Worm (Caenorhabditis elegans) whole organism, late embryonic: ENCODE results near the gene mdt-29.

Experiments
- ahr-1 ChIP-seq: sonication (generic microtip); optimal IDR thresholded peaks from 2 replicates; lab custom pipeline; 2016; ENCODE audit warnings: missing genetic modification characterization, missing compliant biosample characterization
- ama-1 ChIP-seq: fragments of 150-350 bp; optimal IDR thresholded peaks from 2 replicates; lab custom pipeline; 2014
- ceh-14 ChIP-seq: sonication (generic microtip); optimal IDR thresholded peaks from 2 replicates; lab custom pipeline; 2016; ENCODE audit warnings: missing genotype, missing genetic modification characterization, missing compliant biosample characterization
- ceh-22 ChIP-seq: sonication (generic microtip); optimal IDR thresholded peaks from 2 replicates; lab custom pipeline; 2017; ENCODE audit warnings: missing biosample characterization, missing genetic modification characterization
- ceh-45 ChIP-seq: fragments of 200-800 bp; sonication (Bioruptor generic); IDR thresholded peaks from 2 replicates; pipeline ENCODE4 v1.3.6; 2022; ENCODE audit warnings: missing genetic modification reagents, missing genetic modification characterization, missing compliant biosample characterization
- ceh-48 ChIP-seq: sonication (generic microtip); optimal IDR thresholded peaks from 2 replicates; lab custom pipeline; 2016; ENCODE audit warnings: missing genetic modification characterization, inconsistent platforms, missing compliant biosample characterization
- elt-4 ChIP-seq: sonication (generic microtip); optimal IDR thresholded peaks from 2 replicates; lab custom pipeline; 2016; ENCODE audit warnings: missing genetic modification characterization, missing compliant biosample characterization
- madf-2 ChIP-seq: sonication (generic microtip); optimal IDR thresholded peaks from 2 replicates; lab custom pipeline; 2017; ENCODE audit warnings: missing genetic modification characterization, missing compliant biosample characterization
- ref-2 ChIP-seq: sonication (generic microtip); optimal IDR thresholded peaks from 2 replicates; lab custom pipeline; 2016; ENCODE audit warnings: missing genetic modification characterization, missing compliant biosample characterization
- ttx-3 ChIP-seq: sonication (generic microtip); optimal IDR thresholded peaks from 2 replicates; lab custom pipeline; 2016; ENCODE audit warnings: missing genetic modification reagents, missing genetic modification characterization, missing compliant biosample characterization
- unc-42 ChIP-seq: sonication (generic microtip); optimal IDR thresholded peaks from 2 replicates; lab custom pipeline; 2016; ENCODE audit warnings: missing genotype, missing genetic modification characterization, missing compliant biosample characterization

mdt-29 gene

DNA sequence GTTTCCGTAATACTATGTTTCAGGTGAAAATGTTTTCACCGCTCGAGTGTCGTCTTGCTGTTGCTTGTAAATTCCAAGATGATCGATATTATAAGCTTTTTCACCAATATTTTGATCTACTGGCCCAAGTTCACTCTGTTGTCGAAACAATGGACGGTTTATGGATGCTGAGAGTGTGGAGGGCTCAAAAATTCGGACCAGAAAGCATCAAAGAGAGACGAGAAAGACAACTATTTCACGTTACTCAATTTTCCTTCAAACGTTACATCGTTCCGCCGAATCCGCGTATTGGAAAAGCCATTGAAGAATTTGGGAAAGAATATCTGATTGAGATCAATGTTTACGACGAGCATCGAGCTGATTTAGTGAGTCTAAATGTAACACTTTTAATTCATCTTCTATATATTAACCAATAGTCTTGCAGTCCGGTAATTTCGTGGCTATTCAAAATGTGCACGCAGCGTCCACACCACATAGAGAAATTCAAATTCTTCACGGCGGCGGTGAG lies 7.3 kb downstream of the mdt-29 start, which contains the start of gene pot-3:
Gene pot-3 (plus strand): TSS at position 17 of the 508 bp plus-strand sequence.
- TF ChIP-seq madf-2 (tag; lab: Kevin White, UChicago) (no peak), elt-4 (tag; lab: Kevin White, UChicago) (peak; percentile 94), ceh-45 (GFP tag; lab: Robert Waterston, UW) (no peak), ahr-1 (tag; lab: Kevin White, UChicago) (no peak), unc-42 (tag; lab: Kevin White, UChicago) (no peak), ceh-14 (no peak), ceh-22 (tag; lab: Kevin White, UChicago) (peak; percentile 41), ceh-48 (tag; lab: Kevin White, UChicago) (no peak), ama-1 (lab: Kevin White, UChicago) (no peak), ref-2 (tag; lab: Kevin White, UChicago) (peak; percentile 63), ttx-3 (no peak)
